Fruit fly (Drosophila melanogaster) whole organism, embryonic: ENCODE results near the gene CG7739.

Experiments used
- B-H2 ChIP-seq: fragments of 200-800 bp; sonication (Bioruptor generic); optimal IDR thresholded peaks from 2 replicates; lab custom pipeline; 2018; ENCODE audit warnings: missing biosample characterization, mild to moderate bottlenecking, missing genetic modification characterization
- CG12299 ChIP-seq: fragments of 200-800 bp; sonication (Bioruptor generic); optimal IDR thresholded peaks from 2 replicates; lab custom pipeline; 2018; ENCODE audit warnings: missing biosample characterization, mild to moderate bottlenecking, missing genetic modification characterization
- CG14014 ChIP-seq: fragments of 200-800 bp; sonication (Bioruptor generic); IDR thresholded peaks from 2 replicates; pipeline ENCODE4 v1.3.6; 2022; ENCODE audit warnings: missing biosample characterization, missing genetic modification characterization
- CG14710 ChIP-seq: fragments of 200-800 bp; sonication (Bioruptor generic); optimal IDR thresholded peaks from 3 replicates; lab custom pipeline; 2019; ENCODE audit warnings: missing biosample characterization, mild to moderate bottlenecking, missing genetic modification characterization, moderate library complexity
- CG15696 ChIP-seq: fragments of 200-800 bp; sonication (Bioruptor generic); optimal IDR thresholded peaks from 2 replicates; lab custom pipeline; 2019; ENCODE audit warnings: missing biosample characterization, mild to moderate bottlenecking, missing genetic modification characterization, moderate library complexity
- CG1602 ChIP-seq: fragments of 200-800 bp; sonication (Bioruptor generic); optimal IDR thresholded peaks from 3 replicates; lab custom pipeline; 2016; ENCODE audit warnings: missing biosample characterization, missing genetic modification characterization
- CG16813 ChIP-seq: fragments of 200-800 bp; sonication (Bioruptor generic); IDR thresholded peaks from 3 replicates; pipeline ENCODE4 v1.3.6; 2022; ENCODE audit warnings: missing biosample characterization, missing genetic modification characterization; ENCODE audit not compliant: partially characterized antibody
- CG17612 ChIP-seq: fragments of 200-800 bp; sonication (Bioruptor generic); IDR thresholded peaks from 2 replicates; pipeline ENCODE4 v1.3.6; 2022; ENCODE audit warnings: missing biosample characterization, missing genetic modification characterization
- CG2120 ChIP-seq: fragments of 200-800 bp; sonication (Bioruptor generic); optimal IDR thresholded peaks from 3 replicates; lab custom pipeline; 2016; ENCODE audit warnings: missing biosample characterization, missing genetic modification characterization
- CG2889 ChIP-seq: fragments of 200-800 bp; sonication (Bioruptor generic); IDR thresholded peaks from 3 replicates; pipeline ENCODE4 v1.3.6; 2022; ENCODE audit warnings: missing biosample characterization, missing genetic modification characterization
- CG30020 ChIP-seq: fragments of 200-800 bp; optimal IDR thresholded peaks from 2 replicates; lab custom pipeline; 2019; ENCODE audit warnings: missing biosample characterization, mild to moderate bottlenecking, missing genetic modification characterization, moderate library complexity
- CG43689 ChIP-seq: fragments of 200-800 bp; sonication (Bioruptor generic); IDR thresholded peaks from 2 replicates; pipeline ENCODE4 v1.3.6; 2022; ENCODE audit warnings: missing biosample characterization, missing genetic modification characterization
- CG7357 ChIP-seq: fragments of 200-800 bp; sonication (Bioruptor generic); IDR thresholded peaks from 3 replicates; pipeline ENCODE4 v1.3.6; 2022; ENCODE audit warnings: missing biosample characterization, missing genetic modification characterization
- CG8924 ChIP-seq: fragments of 200-800 bp; optimal IDR thresholded peaks from 3 replicates; lab custom pipeline; 2019; ENCODE audit warnings: missing biosample characterization, mild to moderate bottlenecking, missing genetic modification characterization, moderate library complexity
- CG9609 ChIP-seq: fragments of 200-800 bp; sonication (Bioruptor generic); optimal IDR thresholded peaks from 3 replicates; lab custom pipeline; 2016; ENCODE audit warnings: missing biosample characterization, missing genetic modification characterization
- Dip2 ChIP-seq: fragments of 200-800 bp; sonication (Bioruptor generic); IDR thresholded peaks from 2 replicates; pipeline ENCODE4 v1.3.6; 2022; ENCODE audit warnings: missing biosample characterization, missing genetic modification characterization
- Fer1 ChIP-seq: fragments of 200-800 bp; sonication (Bioruptor generic); optimal IDR thresholded peaks from 2 replicates; lab custom pipeline; 2017; ENCODE audit warnings: missing biosample characterization, mild to moderate bottlenecking, missing genetic modification characterization
- Gug ChIP-seq: fragments of 200-800 bp; sonication (Bioruptor generic); IDR thresholded peaks from 4 replicates; pipeline ENCODE4 v1.3.6; 2022; ENCODE audit warnings: missing biosample characterization, missing genetic modification characterization
- H15 ChIP-seq: fragments of 200-800 bp; sonication (Bioruptor generic); IDR thresholded peaks from 3 replicates; pipeline ENCODE4 v1.3.6; 2022; ENCODE audit warnings: missing biosample characterization, missing genetic modification characterization
- HLH3B ChIP-seq: fragments of 200-800 bp; sonication (Bioruptor generic); IDR thresholded peaks from 2 replicates; pipeline ENCODE4 v1.3.6; 2022; ENCODE audit warnings: missing biosample characterization, missing genetic modification characterization
- Mrtf ChIP-seq: fragments of 200-800 bp; sonication (Bioruptor generic); IDR thresholded peaks from 3 replicates; pipeline ENCODE4 v1.3.6; 2022; ENCODE audit warnings: missing biosample characterization, missing genetic modification characterization
- Neu2 ChIP-seq: fragments of 200-800 bp; sonication (Bioruptor generic); optimal IDR thresholded peaks from 3 replicates; lab custom pipeline; 2016; ENCODE audit warnings: missing biosample characterization, missing genetic modification characterization, borderline replicate concordance
- Rfx ChIP-seq: fragments of 200-800 bp; sonication (Bioruptor generic); IDR thresholded peaks from 2 replicates; pipeline ENCODE4 v1.3.6; 2022; ENCODE audit warnings: missing biosample characterization, missing genetic modification characterization
- TFAM ChIP-seq: fragments of 200-800 bp; sonication (Bioruptor generic); optimal IDR thresholded peaks from 2 replicates; lab custom pipeline; 2017; ENCODE audit warnings: missing biosample characterization, missing genetic modification characterization, inconsistent platforms
- Xrp1 ChIP-seq: fragments of 200-800 bp; sonication (Bioruptor generic); IDR thresholded peaks from 2 replicates; pipeline ENCODE4 v1.3.6; 2022; ENCODE audit warnings: missing biosample characterization, missing genetic modification characterization
- ara ChIP-seq: fragments of 200-800 bp; sonication (Bioruptor generic); IDR thresholded peaks from 2 replicates; pipeline ENCODE4 v1.3.6; 2022; ENCODE audit warnings: missing biosample characterization, missing genetic modification characterization
- bigmax ChIP-seq: fragments of 200-800 bp; sonication (Bioruptor generic); optimal IDR thresholded peaks from 2 replicates; lab custom pipeline; 2018; ENCODE audit warnings: missing biosample characterization, mild to moderate bottlenecking, missing genetic modification characterization
- br ChIP-seq: fragments of >200 bp; optimal IDR thresholded peaks from 2 replicates; lab custom pipeline; 2017
- cad ChIP-seq: fragments of >200 bp; optimal IDR thresholded peaks from 2 replicates; lab custom pipeline; 2017; ENCODE audit warnings: missing biosample characterization, missing genetic modification characterization
- cg ChIP-seq: fragments of 200-800 bp; sonication (Bioruptor generic); optimal IDR thresholded peaks from 3 replicates; lab custom pipeline; 2019; ENCODE audit warnings: missing biosample characterization, mild to moderate bottlenecking, missing genetic modification characterization, moderate library complexity
- corto ChIP-seq: fragments of 200-800 bp; sonication (Bioruptor generic); optimal IDR thresholded peaks from 2 replicates; lab custom pipeline; 2016; ENCODE audit warnings: missing biosample characterization, mild to moderate bottlenecking, missing genetic modification characterization, moderate library complexity
- croc ChIP-seq: fragments of 200-800 bp; sonication (Bioruptor generic); conservative IDR thresholded peaks from 3 replicates; pipeline ENCODE4 v1.3.6; 2022; ENCODE audit warnings: missing biosample characterization, missing genetic modification characterization
- crol ChIP-seq: fragments of 200-800 bp; sonication (Bioruptor generic); IDR thresholded peaks from 2 replicates; pipeline ENCODE4 v1.3.6; 2022; ENCODE audit warnings: missing biosample characterization, missing genetic modification characterization
- dan ChIP-seq: fragments of 200-800 bp; sonication (Bioruptor generic); IDR thresholded peaks from 2 replicates; pipeline ENCODE4 v1.3.6; 2022; ENCODE audit warnings: missing biosample characterization, missing genetic modification characterization
- dysf ChIP-seq: fragments of 200-800 bp; sonication (Bioruptor generic); IDR thresholded peaks from 3 replicates; pipeline ENCODE4 v1.3.6; 2022; ENCODE audit warnings: missing biosample characterization, missing genetic modification characterization
- en ChIP-seq: fragments of 200-800 bp; sonication (Bioruptor generic); optimal IDR thresholded peaks from 2 replicates; lab custom pipeline; 2016; ENCODE audit warnings: missing biosample characterization, missing genetic modification characterization
- ewg ChIP-seq: fragments of 200-800 bp; sonication (Bioruptor generic); optimal IDR thresholded peaks from 3 replicates; lab custom pipeline; 2017; ENCODE audit warnings: mild to moderate bottlenecking, missing biosample characterization, missing genetic modification reagents, missing genetic modification characterization
- gcm ChIP-seq: fragments of 200-800 bp; sonication (Bioruptor generic); optimal IDR thresholded peaks from 2 replicates; lab custom pipeline; 2019; ENCODE audit warnings: missing biosample characterization, mild to moderate bottlenecking, missing genetic modification characterization, moderate library complexity
- inv ChIP-seq: fragments of 200-800 bp; sonication (Bioruptor generic); IDR thresholded peaks from 2 replicates; pipeline ENCODE4 v1.3.6; 2022; ENCODE audit warnings: missing biosample characterization, missing genetic modification characterization; ENCODE audit not compliant: partially characterized antibody
- lov ChIP-seq, 2 experiments: fragments of 200-800 bp in 1 of 2; fragments of >200 bp in 1 of 2; sonication (Bioruptor generic) in 1 of 2; IDR thresholded peaks in 1 of 2; optimal IDR thresholded peaks in 1 of 2; 2 replicates in 1 of 2; 3 replicates in 1 of 2; pipeline versions ENCODE4 v1.3.6 to Lab custom; 2017 to 2022; ENCODE audit warnings: missing biosample characterization in 1 of 2, missing genetic modification characterization in 1 of 2
- mld ChIP-seq: fragments of 200-800 bp; sonication (Bioruptor generic); IDR thresholded peaks from 3 replicates; pipeline ENCODE4 v1.3.6; 2022; ENCODE audit warnings: missing biosample characterization, missing genetic modification characterization; ENCODE audit not compliant: partially characterized antibody
- oc ChIP-seq: fragments of 200-800 bp; sonication (Bioruptor generic); optimal IDR thresholded peaks from 2 replicates; lab custom pipeline; 2018; ENCODE audit warnings: missing biosample characterization, mild to moderate bottlenecking, missing genetic modification characterization, moderate library complexity
- otp ChIP-seq: fragments of 200-800 bp; sonication (Bioruptor generic); IDR thresholded peaks from 3 replicates; pipeline ENCODE4, ENCODE4 v1.3.6; 2022; ENCODE audit warnings: missing biosample characterization, missing genetic modification characterization
- rib ChIP-seq: fragments of 200-800 bp; sonication (Bioruptor generic); IDR thresholded peaks from 2 replicates; pipeline ENCODE4 v1.3.6; 2022; ENCODE audit warnings: missing biosample characterization, missing genetic modification characterization
- sc ChIP-seq, 3 experiments: fragments of >200 bp in 2 of 3; fragments of 200-800 bp in 1 of 3; sonication (Bioruptor generic) in 1 of 3; optimal IDR thresholded peaks; 2 replicates in 2 of 3; 3 replicates in 1 of 3; lab custom pipeline; 2017; ENCODE audit warnings: mild to moderate bottlenecking in 1 of 3, missing biosample characterization in 1 of 3, missing genetic modification characterization in 1 of 3, missing genetic modification reagents in 1 of 3
- shn ChIP-seq: fragments of 200-800 bp; sonication (Bioruptor generic); optimal IDR thresholded peaks from 3 replicates; lab custom pipeline; 2016; ENCODE audit warnings: missing biosample characterization, missing genetic modification characterization
- slp2 ChIP-seq: fragments of 200-800 bp; sonication (Bioruptor generic); optimal IDR thresholded peaks from 2 replicates; lab custom pipeline; 2016; ENCODE audit warnings: missing biosample characterization, missing genetic modification characterization
- sob ChIP-seq: fragments of 200-800 bp; sonication (Bioruptor generic); IDR thresholded peaks from 2 replicates; pipeline ENCODE4 v1.3.6; 2022; ENCODE audit warnings: missing biosample characterization, missing genetic modification characterization
- trem ChIP-seq: fragments of 200-800 bp; optimal IDR thresholded peaks from 3 replicates; lab custom pipeline; 2019; ENCODE audit warnings: missing biosample characterization, mild to moderate bottlenecking, missing genetic modification characterization, moderate library complexity
- z ChIP-seq: fragments of 200-800 bp; sonication (Bioruptor generic); IDR thresholded peaks from 3 replicates; pipeline ENCODE4 v1.3.6; 2022; ENCODE audit warnings: missing biosample characterization, missing genetic modification characterization

The CG7739 gene

dm6 chr3L:15533402-15534129 lies 29.3 kb downstream of the CG7739 start (continued):
- TF ChIP-seq Fer1 (GFP tag; lab: Kevin White, UChicago) (peak; percentile 23), CG15696 (peak; percentile 18), ara (GFP tag; lab: Robert Waterston, UW) (peak; percentile 59), corto (GFP tag; lab: Kevin White, UChicago) (peak; percentile 3), br (no peak), HLH3B (GFP tag; lab: Robert Waterston, UW) (peak; percentile 57), H15 (GFP tag; lab: Robert Waterston, UW) (no peak), crol (no peak), oc (tag; lab: Kevin White, UChicago) (peak; percentile 66), gcm (GFP tag; lab: Kevin White, UChicago) (peak; percentile 45), mld (no peak), CG12299 (tag; lab: Kevin White, UChicago) (no peak), slp2 (GFP tag; lab: Kevin White, UChicago) (no peak), rib (no peak), CG43689 (GFP tag; lab: Robert Waterston, UW) (no peak), CG30020 (tag; lab: Kevin White, UChicago) (no peak), sc (optimal IDR thresholded peaks at IDR 0.05; lab: Kevin White, UChicago) (no peak), sc (GFP tag; optimal IDR thresholded peaks at IDR 0.05; lab: Kevin White, UChicago) (no peak), croc (GFP tag; lab: Robert Waterston, UW) (no peak; the same call in 2 of the 3 replicates), sob (no peak; the same call in 1 of the 2 replicates), CG7357 (GFP tag; lab: Robert Waterston, UW) (0 out of 3 replicates have a peak, but pooled peaks have one; percentile 8), TFAM (no peak), dan (GFP tag; lab: Robert Waterston, UW) (no peak), CG16813 (GFP tag; lab: Robert Waterston, UW) (no peak), CG2889 (GFP tag; lab: Robert Waterston, UW) (no peak), en (GFP tag; lab: Kevin White, UChicago) (no peak), inv (GFP tag; lab: Robert Waterston, UW) (no peak), cg (GFP tag; lab: Kevin White, UChicago) (no peak), shn (GFP tag; lab: Kevin White, UChicago) (no peak), z (no peak), Xrp1 (peak; percentile 50), CG14014 (GFP tag; lab: Robert Waterston, UW) (no peak), CG9609 (GFP tag; lab: Kevin White, UChicago) (no peak), CG8924 (peak; percentile 43), cad (GFP tag; lab: Kevin White, UChicago) (no peak), CG2120 (GFP tag; lab: Kevin White, UChicago) (peak; percentile 30), B-H2 (GFP tag; lab: Kevin White, UChicago) (no peak), trem (tag; lab: Kevin White, UChicago) (peak; percentile 8), dysf (GFP tag; lab: Robert Waterston, UW) (peak; percentile 53), CG17612 (GFP tag; lab: Robert Waterston, UW) (no peak), Neu2 (GFP tag; lab: Kevin White, UChicago) (no peak), CG14710 (tag; lab: Kevin White, UChicago) (no peak), ewg (GFP tag; lab: Kevin White, UChicago) (no peak), Mrtf (GFP tag; lab: Robert Waterston, UW) (no peak), bigmax (GFP tag; lab: Kevin White, UChicago) (no peak), Gug (0 out of 4 replicates have a peak, but pooled peaks have one; percentile 25), Dip2 (GFP tag; lab: Robert Waterston, UW) (no peak), lov (optimal IDR thresholded peaks at IDR 0.05; lab: Kevin White, UChicago) (no peak), lov (GFP tag; IDR thresholded peaks at IDR 0.05; lab: Robert Waterston, UW) (no peak), otp (GFP tag; lab: Robert Waterston, UW) (no peak), CG1602 (GFP tag; lab: Kevin White, UChicago) (no peak), Rfx (GFP tag; lab: Robert Waterston, UW) (peak; percentile 43)
